Worm (Caenorhabditis elegans): ENCODE measurements around the gene C44C10.10.

C44C10.10 gene

ce11 chrX:11690014-11690591 is at the start of gene C44C10.10, which contains the start of gene C44C10.5:
Gene C44C10.10 (plus strand): TSS chrX:11690314.
Gene C44C10.5 (plus strand): TSS chrX:11690541.
- TF ChIP-seq F13C5.2 (tag; optimal IDR thresholded peaks at IDR 0.05), result no peak
- TF ChIP-seq B0310.2 (tag; optimal IDR thresholded peaks at IDR 0.05), result no peak
- TF ChIP-seq hmbx-1 (tag; optimal IDR thresholded peaks at IDR 0.05), result no peak
- TF ChIP-seq scrt-1 (GFP tag; IDR thresholded peaks at IDR 0.05), result no peak
- no peak for TF ChIP-seq sea-1 (GFP tag; conservative IDR thresholded peaks at IDR 0.05)
- TF ChIP-seq ceh-36 (tag; optimal IDR thresholded peaks at IDR 0.05), result no peak
- no peak for TF ChIP-seq tra-4 (tag; optimal IDR thresholded peaks at IDR 0.05)
- no peak for TF ChIP-seq ets-7 (tag; optimal IDR thresholded peaks at IDR 0.05)
- no peak for TF ChIP-seq ceh-13 (GFP tag; optimal IDR thresholded peaks at IDR 0.05)

ce11 chrX:11640463-11640995 is 49.6 kb upstream of the C44C10.10 start:
- no peak for TF ChIP-seq hmg-4 (GFP tag; optimal IDR thresholded peaks at IDR 0.05)
- no peak for TF ChIP-seq scrt-1 (GFP tag; IDR thresholded peaks at IDR 0.05)
- TF ChIP-seq ets-7 (tag; optimal IDR thresholded peaks at IDR 0.05), result no peak
- no peak for TF ChIP-seq flt-1 (GFP tag; IDR thresholded peaks at IDR 0.05)
- no peak for TF ChIP-seq B0310.2 (tag; optimal IDR thresholded peaks at IDR 0.05)
- no peak for TF ChIP-seq sea-1 (GFP tag; conservative IDR thresholded peaks at IDR 0.05)

- no peak for TF ChIP-seq ets-7 (tag; optimal IDR thresholded peaks at IDR 0.05)
- no peak for TF ChIP-seq ceh-36 (tag; optimal IDR thresholded peaks at IDR 0.05)
- TF ChIP-seq F13C5.2 (tag; optimal IDR thresholded peaks at IDR 0.05), result no peak
- TF ChIP-seq scrt-1 (GFP tag; IDR thresholded peaks at IDR 0.05), result no peak
These were observed 48.6 kb upstream of the C44C10.10 start for ce11 chrX:11641562-11641961.

ce11 chrX:11643767-11644235 is 46.3 kb upstream of the C44C10.10 start, which contains the start of gene sto-4:
Gene sto-4 (plus strand): TSS chrX:11644126.
- TF ChIP-seq ceh-13 (GFP tag; optimal IDR thresholded peaks at IDR 0.05), result peak; percentile 36
- peak; percentile 26 for TF ChIP-seq tra-4 (tag; optimal IDR thresholded peaks at IDR 0.05)
- peak; percentile 79 for TF ChIP-seq hmbx-1 (tag; optimal IDR thresholded peaks at IDR 0.05)
- TF ChIP-seq tbx-37 (GFP tag; conservative IDR thresholded peaks at IDR 0.05), result 0 out of 2 replicates have a peak, but pooled peaks have one; percentile 3
- TF ChIP-seq B0310.2 (tag; optimal IDR thresholded peaks at IDR 0.05), result peak; percentile 77
- peak; percentile 30 for TF ChIP-seq hnd-1 (tag; optimal IDR thresholded peaks at IDR 0.05)
- peak; percentile 82 for TF ChIP-seq hmg-4 (GFP tag; optimal IDR thresholded peaks at IDR 0.05)
- peak; percentile 63 for TF ChIP-seq ceh-36 (tag; optimal IDR thresholded peaks at IDR 0.05)
- TF ChIP-seq F13C5.2 (tag; optimal IDR thresholded peaks at IDR 0.05), result peak; percentile 66

- TF ChIP-seq tbx-37 (GFP tag; conservative IDR thresholded peaks at IDR 0.05) (0 out of 2 replicates have a peak, but pooled peaks have one; percentile 23), F13C5.2 (tag; optimal IDR thresholded peaks at IDR 0.05) (no peak), flt-1 (GFP tag; IDR thresholded peaks at IDR 0.05) (no peak), scrt-1 (GFP tag; IDR thresholded peaks at IDR 0.05) (0 out of 2 replicates have a peak, but pooled peaks have one; percentile 19), hmbx-1 (tag; optimal IDR thresholded peaks at IDR 0.05) (no peak), B0310.2 (tag; optimal IDR thresholded peaks at IDR 0.05) (no peak), hmg-4 (GFP tag; optimal IDR thresholded peaks at IDR 0.05) (no peak), pes-1 (GFP tag; IDR thresholded peaks at IDR 0.05) (peak; percentile 70), ceh-13 (GFP tag; optimal IDR thresholded peaks at IDR 0.05) (no peak), aly-1 (tag; optimal IDR thresholded peaks at IDR 0.05) (no peak), tra-4 (tag; optimal IDR thresholded peaks at IDR 0.05) (no peak)
These were observed 44.6 kb upstream of the C44C10.10 start for ce11 chrX:11645517-11645916.

ce11 chrX:11647165-11647564 is 42.9 kb upstream of the C44C10.10 start, which contains the start of gene T04F8.8:
Gene T04F8.8 (plus strand): TSS chrX:11647465.
- TF ChIP-seq hmg-4 (GFP tag; optimal IDR thresholded peaks at IDR 0.05) (no peak), B0310.2 (tag; optimal IDR thresholded peaks at IDR 0.05) (no peak), tbx-37 (GFP tag; conservative IDR thresholded peaks at IDR 0.05) (no peak), tbx-11 (GFP tag; IDR thresholded peaks at IDR 0.05) (no peak), ets-7 (tag; optimal IDR thresholded peaks at IDR 0.05) (no peak), hmbx-1 (tag; optimal IDR thresholded peaks at IDR 0.05) (no peak), ceh-36 (tag; optimal IDR thresholded peaks at IDR 0.05) (no peak)

- TF ChIP-seq tbx-37 (GFP tag; conservative IDR thresholded peaks at IDR 0.05) (no peak), tbx-11 (GFP tag; IDR thresholded peaks at IDR 0.05) (no peak), ama-1 (optimal IDR thresholded peaks at IDR 0.05) (no peak), scrt-1 (GFP tag; IDR thresholded peaks at IDR 0.05) (no peak), B0310.2 (tag; optimal IDR thresholded peaks at IDR 0.05) (no peak)
These were observed 39.4 kb upstream of the C44C10.10 start, which contains the start of gene cutl-11 for ce11 chrX:11650751-11651150. Gene cutl-11 (minus strand): TSS chrX:11650851.

- no peak for TF ChIP-seq tbx-37 (GFP tag; conservative IDR thresholded peaks at IDR 0.05)
- TF ChIP-seq flt-1 (GFP tag; IDR thresholded peaks at IDR 0.05), result no peak
- no peak for TF ChIP-seq scrt-1 (GFP tag; IDR thresholded peaks at IDR 0.05)
- no peak for TF ChIP-seq hnd-1 (tag; optimal IDR thresholded peaks at IDR 0.05)
- TF ChIP-seq ets-7 (tag; optimal IDR thresholded peaks at IDR 0.05), result no peak
- TF ChIP-seq tra-4 (tag; optimal IDR thresholded peaks at IDR 0.05), result no peak
- no peak for TF ChIP-seq hmg-4 (GFP tag; optimal IDR thresholded peaks at IDR 0.05)
These were observed 33.6 kb upstream of the C44C10.10 start, which contains the start of gene T04F8.2 for ce11 chrX:11656519-11657006. Gene T04F8.2 (minus strand): TSS chrX:11656569.

Measured in whole organism, early embryonic.